Worm (Caenorhabditis elegans) whole organism, L3 larva: ENCODE data around the gene F54C9.9.

Source experiments
- ama-1 ChIP-seq: fragments of 150-350 bp; optimal IDR thresholded peaks from 2 replicates; lab custom pipeline; 2018
- ceh-82 ChIP-seq: fragments of 150-350 bp; optimal IDR thresholded peaks from 2 replicates; lab custom pipeline; 2014; ENCODE audit warnings: missing biosample characterization, missing genetic modification characterization
- daf-12 ChIP-seq: fragments of 150-350 bp; optimal IDR thresholded peaks from 2 replicates; lab custom pipeline; 2014; ENCODE audit warnings: missing biosample characterization, missing genetic modification reagents, missing genetic modification characterization
- elt-1 ChIP-seq: fragments of 150-350 bp; optimal IDR thresholded peaks from 2 replicates; lab custom pipeline; 2014; ENCODE audit warnings: missing biosample characterization, missing genetic modification characterization
- elt-2 ChIP-seq: sonication (generic microtip); optimal IDR thresholded peaks from 2 replicates; lab custom pipeline; 2016; ENCODE audit warnings: missing genetic modification reagents, mild to moderate bottlenecking, missing genetic modification characterization, missing compliant biosample characterization
- lin-39 ChIP-seq: fragments of 150-350 bp; optimal IDR thresholded peaks from 2 replicates; lab custom pipeline; 2018; ENCODE audit warnings: missing biosample characterization, missing genetic modification reagents, missing genetic modification characterization
- mdl-1 ChIP-seq: fragments of 150-350 bp; optimal IDR thresholded peaks from 2 replicates; lab custom pipeline; 2014; ENCODE audit warnings: missing biosample characterization, missing genetic modification characterization
- nfya-1 ChIP-seq: sonication (generic microtip); optimal IDR thresholded peaks from 2 replicates; lab custom pipeline; 2017; ENCODE audit warnings: missing genetic modification characterization, mild to moderate bottlenecking, missing compliant biosample characterization, antibody characterized with exemption, moderate library complexity; ENCODE audit not compliant: insufficient read depth
- nhr-12 ChIP-seq: fragments of 150-350 bp; optimal IDR thresholded peaks from 2 replicates; lab custom pipeline; 2014; ENCODE audit warnings: missing biosample characterization, missing genetic modification characterization
- nhr-77 ChIP-seq: fragments of 150-350 bp; optimal IDR thresholded peaks from 2 replicates; lab custom pipeline; 2014; ENCODE audit warnings: missing biosample characterization, missing genetic modification characterization
- pha-4 ChIP-seq: fragments of 150-350 bp; optimal IDR thresholded peaks from 2 replicates; lab custom pipeline; 2014; ENCODE audit warnings: missing biosample characterization, missing genetic modification reagents, missing genetic modification characterization
- pqm-1 ChIP-seq: fragments of 150-350 bp; optimal IDR thresholded peaks from 2 replicates; lab custom pipeline; 2017; ENCODE audit warnings: missing biosample characterization, missing genetic modification characterization, inconsistent platforms
- skn-1 ChIP-seq: fragments of 150-350 bp; optimal IDR thresholded peaks from 2 replicates; lab custom pipeline; 2014; ENCODE audit warnings: missing biosample characterization, missing genetic modification characterization
- unc-62 ChIP-seq: fragments of 150-350 bp; sonication (generic microtip); optimal IDR thresholded peaks from 4 replicates; lab custom pipeline; 2014; ENCODE audit warnings: missing biosample characterization, missing genetic modification reagents, missing genetic modification characterization

- no peak for TF ChIP-seq elt-1 (tag; lab: Kevin White, UChicago)
- TF ChIP-seq pqm-1: no peak
- no peak for TF ChIP-seq nfya-1 (tag; lab: Kevin White, UChicago)
- no peak for TF ChIP-seq daf-12 (tag; lab: Kevin White, UChicago)
- no peak for TF ChIP-seq nhr-12 (tag; lab: Kevin White, UChicago)
- no peak for TF ChIP-seq elt-2
- TF ChIP-seq mdl-1 (tag; lab: Kevin White, UChicago): no peak
- no peak for TF ChIP-seq pha-4 (tag; lab: Kevin White, UChicago)
- no peak for TF ChIP-seq lin-39
- no peak for TF ChIP-seq unc-62
- no peak for TF ChIP-seq skn-1 (tag; lab: Kevin White, UChicago)
- no peak for TF ChIP-seq ceh-82 (tag; lab: Kevin White, UChicago)
- no peak for TF ChIP-seq ama-1
- TF ChIP-seq nhr-77: no peak
Observed at ce11 chrII:8581700-8582099, 3.9 kb downstream of the F54C9.9 start, which contains the start of gene arl-1.
